Fruit fly (Drosophila melanogaster) whole organism, embryonic: ENCODE data around the gene CG5973.

Source experiments
- Antp ChIP-seq: fragments of 200-800 bp; sonication (Bioruptor generic); optimal IDR thresholded peaks from 3 replicates; lab custom pipeline; 2016; ENCODE audit warnings: missing biosample characterization, missing genetic modification characterization
- Asciz ChIP-seq: fragments of 200-800 bp; sonication (Bioruptor generic); optimal IDR thresholded peaks from 2 replicates; lab custom pipeline; 2017; ENCODE audit warnings: missing biosample characterization, mild to moderate bottlenecking, missing genetic modification characterization, missing genetic modification reagents
- B-H2 ChIP-seq: fragments of 200-800 bp; sonication (Bioruptor generic); optimal IDR thresholded peaks from 2 replicates; lab custom pipeline; 2018; ENCODE audit warnings: missing biosample characterization, mild to moderate bottlenecking, missing genetic modification characterization
- Blimp-1 ChIP-seq: fragments of 200-800 bp; sonication (Bioruptor generic); optimal IDR thresholded peaks from 3 replicates; lab custom pipeline; 2018; ENCODE audit warnings: missing biosample characterization, missing genetic modification characterization, mild to moderate bottlenecking, moderate library complexity, missing genetic modification reagents
- C15 ChIP-seq: fragments of 200-800 bp; sonication (Bioruptor generic); IDR thresholded peaks from 3 replicates; pipeline ENCODE4 v1.3.6; 2022; ENCODE audit warnings: missing biosample characterization, missing genetic modification characterization
- CG10274 ChIP-seq: fragments of 200-800 bp; sonication (Bioruptor generic); optimal IDR thresholded peaks from 3 replicates; lab custom pipeline; 2017; ENCODE audit warnings: missing biosample characterization, mild to moderate bottlenecking, missing genetic modification characterization
- CG14050 ChIP-seq: fragments of 200-800 bp; sonication (Bioruptor generic); IDR thresholded peaks from 3 replicates; pipeline ENCODE4 v1.3.6; 2022; ENCODE audit warnings: missing biosample characterization, missing genetic modification characterization
- CG15696 ChIP-seq: fragments of 200-800 bp; sonication (Bioruptor generic); optimal IDR thresholded peaks from 2 replicates; lab custom pipeline; 2019; ENCODE audit warnings: missing biosample characterization, mild to moderate bottlenecking, missing genetic modification characterization, moderate library complexity
- CG16779 ChIP-seq: fragments of 200-800 bp; sonication (Bioruptor generic); IDR thresholded peaks from 2 replicates; pipeline ENCODE4 v1.3.6; 2022; ENCODE audit warnings: missing biosample characterization, missing genetic modification characterization
- CG16863 ChIP-seq: fragments of 200-800 bp; sonication (Bioruptor generic); optimal IDR thresholded peaks from 3 replicates; lab custom pipeline; 2016; ENCODE audit warnings: missing biosample characterization, missing genetic modification characterization
- CG3065 ChIP-seq: fragments of 200-800 bp; sonication (Bioruptor generic); optimal IDR thresholded peaks from 2 replicates; lab custom pipeline; 2016; ENCODE audit warnings: missing biosample characterization, missing genetic modification characterization
- CG4282 ChIP-seq: fragments of 200-800 bp; sonication (Bioruptor generic); optimal IDR thresholded peaks from 2 replicates; lab custom pipeline; 2016; ENCODE audit warnings: missing biosample characterization, missing genetic modification characterization
- CG4424 ChIP-seq: fragments of 200-800 bp; sonication (Bioruptor generic); optimal IDR thresholded peaks from 3 replicates; lab custom pipeline; 2016; ENCODE audit warnings: missing biosample characterization, missing genetic modification characterization
- CG6254 ChIP-seq: fragments of 200-800 bp; sonication (Bioruptor generic); optimal IDR thresholded peaks from 3 replicates; lab custom pipeline; 2017; ENCODE audit warnings: mild to moderate bottlenecking, missing biosample characterization, missing genetic modification reagents, missing genetic modification characterization
- CG6813 ChIP-seq: fragments of 200-800 bp; sonication (Bioruptor generic); optimal IDR thresholded peaks from 2 replicates; lab custom pipeline; 2017; ENCODE audit warnings: missing biosample characterization, missing genetic modification characterization, mild to moderate bottlenecking, moderate library complexity, missing genetic modification reagents
- CG8944 ChIP-seq: fragments of 200-800 bp; sonication (Bioruptor generic); optimal IDR thresholded peaks from 3 replicates; lab custom pipeline; 2016; ENCODE audit warnings: missing biosample characterization, missing genetic modification characterization
- CG9215 ChIP-seq: fragments of 200-800 bp; sonication (Bioruptor generic); IDR thresholded peaks from 2 replicates; pipeline ENCODE4 v1.3.6; 2022; ENCODE audit warnings: missing biosample characterization, missing genetic modification characterization
- CG9932 ChIP-seq: fragments of 200-800 bp; sonication (Bioruptor generic); IDR thresholded peaks from 2 replicates; pipeline ENCODE4 v1.3.6; 2022; ENCODE audit warnings: missing biosample characterization, missing genetic modification characterization
- Camta ChIP-seq: fragments of 200-800 bp; sonication (Bioruptor generic); optimal IDR thresholded peaks from 2 replicates; lab custom pipeline; 2016; ENCODE audit warnings: missing biosample characterization, missing genetic modification characterization
- D ChIP-seq, 2 experiments: fragments of 200-800 bp in 1 of 2; fragments of >200 bp in 1 of 2; sonication (Bioruptor generic) in 1 of 2; optimal IDR thresholded peaks; 2 replicates in 1 of 2; 3 replicates in 1 of 2; lab custom pipeline; 2017; ENCODE audit warnings: mild to moderate bottlenecking in 1 of 2, missing biosample characterization in 1 of 2, missing genetic modification characterization in 1 of 2, missing genetic modification reagents in 1 of 2
- Dref ChIP-seq: fragments of 200-800 bp; sonication (Bioruptor generic); IDR thresholded peaks from 2 replicates; pipeline ENCODE4 v1.3.6; 2022; ENCODE audit warnings: missing biosample characterization, missing genetic modification characterization
- HHEX ChIP-seq: fragments of 200-800 bp; sonication (Bioruptor generic); optimal IDR thresholded peaks from 3 replicates; lab custom pipeline; 2017; ENCODE audit warnings: missing biosample characterization, mild to moderate bottlenecking, missing genetic modification characterization, missing genetic modification reagents
- Hr3 ChIP-seq: fragments of 200-800 bp; sonication (Bioruptor generic); optimal IDR thresholded peaks from 3 replicates; lab custom pipeline; 2016; ENCODE audit warnings: missing biosample characterization, missing genetic modification characterization
- NfI ChIP-seq: fragments of 200-800 bp; sonication (Bioruptor generic); optimal IDR thresholded peaks from 3 replicates; lab custom pipeline; 2018; ENCODE audit warnings: missing biosample characterization, mild to moderate bottlenecking, missing genetic modification characterization, moderate library complexity
- Oaz ChIP-seq: fragments of 200-800 bp; sonication (Bioruptor generic); IDR thresholded peaks from 2 replicates; pipeline ENCODE4 v1.3.6; 2022; ENCODE audit warnings: missing biosample characterization, missing genetic modification characterization
- Oli ChIP-seq: fragments of 200-800 bp; sonication (Bioruptor generic); optimal IDR thresholded peaks from 2 replicates; lab custom pipeline; 2018; ENCODE audit warnings: missing biosample characterization, mild to moderate bottlenecking, missing genetic modification characterization, moderate library complexity
- Ptx1 ChIP-seq: fragments of 200-800 bp; sonication (Bioruptor generic); IDR thresholded peaks from 2 replicates; pipeline ENCODE4 v1.3.6; 2022; ENCODE audit warnings: missing biosample characterization, missing genetic modification characterization
- Stat92E ChIP-seq, 3 experiments: fragments of >200 bp in 2 of 3; fragments of 200-800 bp in 1 of 3; sonication (Bioruptor generic) in 1 of 3; optimal IDR thresholded peaks; 2 replicates each; lab custom pipeline; 2017 to 2019; ENCODE audit warnings: missing biosample characterization in 3 of 3, missing genetic modification characterization in 3 of 3, mild to moderate bottlenecking in 1 of 3, moderate library complexity in 1 of 3
- Tbp ChIP-seq: fragments of >200 bp; optimal IDR thresholded peaks from 2 replicates; lab custom pipeline; 2018; ENCODE audit warnings: missing biosample characterization, missing genetic modification characterization
- abd-A ChIP-seq: fragments of 200-800 bp; sonication (Bioruptor generic); optimal IDR thresholded peaks from 3 replicates; lab custom pipeline; 2019; ENCODE audit warnings: missing biosample characterization, mild to moderate bottlenecking, missing genetic modification characterization, moderate library complexity
- bab2 ChIP-seq: fragments of 200-800 bp; sonication (Bioruptor generic); optimal IDR thresholded peaks from 2 replicates; lab custom pipeline; 2016; ENCODE audit warnings: missing biosample characterization, missing genetic modification characterization
- bsh ChIP-seq, 2 experiments: fragments of 200-800 bp; sonication (Bioruptor generic); optimal IDR thresholded peaks; 2 replicates each; lab custom pipeline; 2017 to 2018; ENCODE audit warnings: mild to moderate bottlenecking in 2 of 2, missing biosample characterization in 2 of 2, missing genetic modification characterization in 2 of 2, moderate library complexity in 1 of 2
- cato ChIP-seq: fragments of 200-800 bp; sonication (Bioruptor generic); optimal IDR thresholded peaks from 2 replicates; lab custom pipeline; 2016; ENCODE audit warnings: missing biosample characterization, missing genetic modification characterization, borderline replicate concordance
- da ChIP-seq: fragments of 200-800 bp; sonication (Bioruptor generic); optimal IDR thresholded peaks from 2 replicates; lab custom pipeline; 2016; ENCODE audit warnings: missing biosample characterization, missing genetic modification characterization
- dimm ChIP-seq: fragments of 200-800 bp; sonication (Bioruptor generic); IDR thresholded peaks from 2 replicates; pipeline ENCODE4 v1.3.6; 2022; ENCODE audit warnings: missing biosample characterization, missing genetic modification characterization
- ftz-f1 ChIP-seq: fragments of 200-800 bp; sonication (Bioruptor generic); optimal IDR thresholded peaks from 2 replicates; lab custom pipeline; 2016; ENCODE audit warnings: missing biosample characterization, missing genetic modification characterization
- grn ChIP-seq: fragments of 200-800 bp; sonication (Bioruptor generic); optimal IDR thresholded peaks from 3 replicates; lab custom pipeline; 2017; ENCODE audit warnings: missing biosample characterization, missing genetic modification characterization
- lab ChIP-seq: fragments of 200-800 bp; sonication (Bioruptor generic); optimal IDR thresholded peaks from 3 replicates; lab custom pipeline; 2017; ENCODE audit warnings: missing biosample characterization, missing genetic modification characterization, mild to moderate bottlenecking, moderate library complexity, missing genetic modification reagents
- nmo ChIP-seq: fragments of 200-800 bp; sonication (Bioruptor generic); optimal IDR thresholded peaks from 2 replicates; lab custom pipeline; 2018; ENCODE audit warnings: missing biosample characterization, mild to moderate bottlenecking, missing genetic modification characterization, moderate library complexity
- pan ChIP-seq, 4 experiments: fragments of >200 bp in 3 of 4; fragments of 200-800 bp in 1 of 4; sonication (Bioruptor generic) in 1 of 4; optimal IDR thresholded peaks in 3 of 4; IDR thresholded peaks in 1 of 4; 2 replicates each; pipeline versions ENCODE4 v1.3.6 to Lab custom; 2017 to 2022; ENCODE audit warnings: missing biosample characterization in 2 of 4, missing genetic modification characterization in 2 of 4, mixed read lengths in 1 of 4
- pum ChIP-seq: fragments of 200-800 bp; sonication (Bioruptor generic); optimal IDR thresholded peaks from 2 replicates; lab custom pipeline; 2016; ENCODE audit warnings: missing biosample characterization, missing genetic modification characterization
- tin ChIP-seq: fragments of 200-800 bp; sonication (Bioruptor generic); optimal IDR thresholded peaks from 3 replicates; lab custom pipeline; 2016; ENCODE audit warnings: missing biosample characterization, missing genetic modification characterization
- trh ChIP-seq: fragments of 200-800 bp; sonication (Bioruptor generic); optimal IDR thresholded peaks from 2 replicates; lab custom pipeline; 2016; ENCODE audit warnings: missing biosample characterization, missing genetic modification characterization
- twi ChIP-seq: fragments of 200-800 bp; optimal IDR thresholded peaks from 2 replicates; lab custom pipeline; 2019; ENCODE audit warnings: missing biosample characterization, mild to moderate bottlenecking, missing genetic modification characterization, moderate library complexity
- tx ChIP-seq: fragments of 200-800 bp; sonication (Bioruptor generic); optimal IDR thresholded peaks from 2 replicates; lab custom pipeline; 2016; ENCODE audit warnings: missing biosample characterization, missing genetic modification characterization
- vvl ChIP-seq: fragments of 200-800 bp; sonication (Bioruptor generic); IDR thresholded peaks from 2 replicates; pipeline ENCODE4 v1.3.6; 2022; ENCODE audit warnings: missing biosample characterization, missing genetic modification characterization
- zfh2 ChIP-seq: fragments of 200-800 bp; sonication (Bioruptor generic); optimal IDR thresholded peaks from 2 replicates; lab custom pipeline; 2016; ENCODE audit warnings: missing biosample characterization, missing genetic modification characterization

Gene CG5973

dm6 chr2L:7420305-7421287 is 16.7 kb upstream of the CG5973 start:
- TF ChIP-seq D (optimal IDR thresholded peaks at IDR 0.05; lab: Kevin White, UChicago) (no peak), D (GFP tag; optimal IDR thresholded peaks at IDR 0.05; lab: Kevin White, UChicago) (peak; percentile 30), nmo (GFP tag; lab: Kevin White, UChicago) (peak; percentile 16), grn (GFP tag; lab: Kevin White, UChicago) (no peak), Stat92E (GFP tag; optimal IDR thresholded peaks at IDR 0.05; lab: Kevin White, UChicago) (no peak), bab2 (GFP tag; lab: Kevin White, UChicago) (peak; percentile 15), vvl (peak; percentile 69), Camta (GFP tag; lab: Kevin White, UChicago) (peak; percentile 39), HHEX (GFP tag; lab: Kevin White, UChicago) (peak; percentile 49), Antp (GFP tag; lab: Kevin White, UChicago) (peak; percentile 78), tx (peak; percentile 68), trh (GFP tag; lab: Kevin White, UChicago) (no peak), da (GFP tag; lab: Kevin White, UChicago) (peak; percentile 19), CG15696 (no peak), cato (peak; percentile 42), CG9215 (GFP tag; lab: Robert Waterston, UW) (peak; percentile 71), CG14050 (peak; percentile 61), CG16779 (GFP tag; lab: Robert Waterston, UW) (peak; percentile 63; the same call in 1 of the 2 replicates), Tbp (GFP tag; lab: Kevin White, UChicago) (no peak), zfh2 (GFP tag; lab: Kevin White, UChicago) (peak; percentile 82), CG4424 (GFP tag; lab: Kevin White, UChicago) (no peak), Ptx1 (GFP tag; lab: Robert Waterston, UW) (peak; percentile 69), CG3065 (no peak), dimm (no peak), CG4282 (GFP tag; lab: Kevin White, UChicago) (no peak), CG6254 (GFP tag; lab: Kevin White, UChicago) (no peak), lab (peak; percentile 87), Oli (tag; lab: Kevin White, UChicago) (peak; percentile 50), abd-A (no peak), ftz-f1 (GFP tag; lab: Kevin White, UChicago) (no peak), CG16863 (GFP tag; lab: Kevin White, UChicago) (peak; percentile 28), CG8944 (GFP tag; lab: Kevin White, UChicago) (peak; percentile 65), pum (peak; percentile 2), CG6813 (GFP tag; lab: Kevin White, UChicago) (peak; percentile 52), bsh (GFP tag; optimal IDR thresholded peaks at IDR 0.05; lab: Kevin White, UChicago) (peak; percentile 38), pan (optimal IDR thresholded peaks at IDR 0.05; lab: Kevin White, UChicago) (no peak), pan (GFP tag; optimal IDR thresholded peaks at IDR 0.05 in 1 of 2, IDR thresholded peaks at IDR 0.05 in 1 of 2) (peak in 1 of 2 experiments; percentile 54), twi (no peak), CG9932 (GFP tag; lab: Robert Waterston, UW) (peak; percentile 75), C15 (no peak; the same call in 2 of the 3 replicates), tin (GFP tag; lab: Kevin White, UChicago) (peak; percentile 36), NfI (GFP tag; lab: Kevin White, UChicago) (peak; percentile 51), Dref (no peak), Blimp-1 (GFP tag; lab: Kevin White, UChicago) (peak; percentile 39), Hr3 (GFP tag; lab: Kevin White, UChicago) (peak; percentile 58), Asciz (no peak), CG10274 (GFP tag; lab: Kevin White, UChicago) (peak; percentile 4), Oaz (GFP tag; lab: Robert Waterston, UW) (no peak), B-H2 (no peak)
